Worm (Caenorhabditis elegans) whole organism, L1 larva: Measurements from ENCODE around the gene Y49A3A.3.

ENCODE experiments used
- C04F5.9 ChIP-seq: sonication (generic microtip); optimal IDR thresholded peaks from 2 replicates; lab custom pipeline; 2016; ENCODE audit warnings: missing genetic modification characterization, missing compliant biosample characterization
- C16A3.4 ChIP-seq: fragments of 150-350 bp; optimal IDR thresholded peaks from 2 replicates; lab custom pipeline; 2014; ENCODE audit warnings: missing biosample characterization, missing genetic modification characterization
- C34B4.2 ChIP-seq: sonication (generic microtip); optimal IDR thresholded peaks from 2 replicates; lab custom pipeline; 2017; ENCODE audit warnings: mild to moderate bottlenecking, missing genetic modification characterization, missing compliant biosample characterization
- aly-2 ChIP-seq: fragments of 150-350 bp; optimal IDR thresholded peaks from 2 replicates; lab custom pipeline; 2014; ENCODE audit warnings: missing biosample characterization, missing genetic modification characterization
- ama-1 ChIP-seq: fragments of 150-350 bp; optimal IDR thresholded peaks from 2 replicates; lab custom pipeline; 2014
- blmp-1 ChIP-seq: fragments of 150-350 bp; optimal IDR thresholded peaks from 2 replicates; lab custom pipeline; 2014; ENCODE audit warnings: missing biosample characterization, missing genetic modification characterization
- ceh-90 ChIP-seq: sonication (generic microtip); optimal IDR thresholded peaks from 2 replicates; lab custom pipeline; 2016; ENCODE audit warnings: missing genetic modification characterization, missing compliant biosample characterization
- ces-1 ChIP-seq: fragments of 150-350 bp; optimal IDR thresholded peaks from 2 replicates; lab custom pipeline; 2014; ENCODE audit warnings: missing biosample characterization, missing genetic modification reagents, missing genetic modification characterization
- dpl-1 ChIP-seq, 3 experiments: fragments of 150-350 bp in 2 of 3; sonication (generic microtip) in 1 of 3; optimal IDR thresholded peaks; 2 replicates each; lab custom pipeline; 2014 to 2017; ENCODE audit warnings: missing biosample characterization in 3 of 3, missing genetic modification characterization in 3 of 3, missing genetic modification reagents in 3 of 3
- dsc-1 ChIP-seq: sonication (generic microtip); optimal IDR thresholded peaks from 2 replicates; lab custom pipeline; 2016; ENCODE audit warnings: mild to moderate bottlenecking, missing genetic modification characterization, missing compliant biosample characterization
- efl-1 ChIP-seq, 4 experiments: fragments of 150-350 bp; optimal IDR thresholded peaks in 3 of 4; peaks in 1 of 4; 1 replicate in 1 of 4; 2 replicates in 3 of 4; lab custom pipeline; 2014; ENCODE audit warnings: missing biosample characterization in 2 of 4, missing genetic modification characterization in 2 of 4, missing genetic modification reagents in 2 of 4
- egl-13 ChIP-seq: sonication (generic microtip); optimal IDR thresholded peaks from 2 replicates; lab custom pipeline; 2016; ENCODE audit warnings: missing genotype, missing genetic modification reagents, missing genetic modification characterization, missing compliant biosample characterization
- egl-27 ChIP-seq, 2 experiments: fragments of 150-350 bp in 1 of 2; sonication (generic microtip); optimal IDR thresholded peaks; 3 replicates each; lab custom pipeline; 2017 to 2018; ENCODE audit warnings: missing biosample characterization in 2 of 2, missing genetic modification characterization in 2 of 2, missing genetic modification reagents in 2 of 2
- elt-2 ChIP-seq: sonication (generic microtip); optimal IDR thresholded peaks from 2 replicates; lab custom pipeline; 2016; ENCODE audit warnings: missing genetic modification characterization, mild to moderate bottlenecking, inconsistent platforms, missing compliant biosample characterization, missing genetic modification reagents
- fkh-10 ChIP-seq: sonication (generic microtip); optimal IDR thresholded peaks from 2 replicates; lab custom pipeline; 2017; ENCODE audit warnings: missing biosample characterization, missing genetic modification reagents, missing genetic modification characterization
- fkh-4 ChIP-seq: sonication (generic microtip); optimal IDR thresholded peaks from 2 replicates; lab custom pipeline; 2016; ENCODE audit warnings: missing compliant biosample characterization, missing genetic modification characterization, borderline replicate concordance
- fkh-8 ChIP-seq: sonication (generic microtip); optimal IDR thresholded peaks from 2 replicates; lab custom pipeline; 2016; ENCODE audit warnings: mild to moderate bottlenecking, missing genetic modification characterization, missing compliant biosample characterization
- grh-1 ChIP-seq: fragments of 200-800 bp; sonication (Bioruptor generic); IDR thresholded peaks from 2 replicates; pipeline ENCODE4 v1.3.6; 2022; ENCODE audit warnings: missing genetic modification reagents, missing genetic modification characterization, missing compliant biosample characterization
- hlh-17 ChIP-seq: fragments of 200-800 bp; sonication (Bioruptor generic); optimal IDR thresholded peaks from 2 replicates; lab custom pipeline; 2018; ENCODE audit warnings: missing genetic modification characterization, mild to moderate bottlenecking, missing compliant biosample characterization, moderate library complexity, borderline replicate concordance
- hlh-4 ChIP-seq: sonication (generic microtip); optimal IDR thresholded peaks from 2 replicates; lab custom pipeline; 2016; ENCODE audit warnings: mild to moderate bottlenecking, missing genetic modification characterization, missing compliant biosample characterization
- hpl-2 ChIP-seq: fragments of 150-350 bp; optimal IDR thresholded peaks from 2 replicates; lab custom pipeline; 2014; ENCODE audit warnings: missing biosample characterization, missing genetic modification reagents, missing genetic modification characterization
- irx-1 ChIP-seq: sonication (generic microtip); optimal IDR thresholded peaks from 2 replicates; lab custom pipeline; 2016; ENCODE audit warnings: missing genetic modification characterization, missing compliant biosample characterization
- isw-1 ChIP-seq: fragments of 200-800 bp; sonication (Bioruptor generic); IDR thresholded peaks from 2 replicates; pipeline ENCODE4 v1.3.6; 2022; ENCODE audit warnings: missing genetic modification characterization, missing compliant biosample characterization
- lin-13 ChIP-seq: fragments of 150-350 bp; optimal IDR thresholded peaks from 2 replicates; lab custom pipeline; 2014; ENCODE audit warnings: missing biosample characterization, missing genetic modification reagents, missing genetic modification characterization
- lin-14 ChIP-seq: fragments of 200-800 bp; sonication (Bioruptor generic); optimal IDR thresholded peaks from 2 replicates; lab custom pipeline; 2018; ENCODE audit warnings: mild to moderate bottlenecking, missing genetic modification characterization, moderate library complexity, missing compliant biosample characterization
- lin-35 ChIP-seq, 2 experiments: fragments of 150-350 bp; optimal IDR thresholded peaks; 2 replicates each; lab custom pipeline; 2014; ENCODE audit warnings: missing biosample characterization in 2 of 2, missing genetic modification characterization in 2 of 2, missing genetic modification reagents in 2 of 2
- mep-1 ChIP-seq: fragments of 150-350 bp; optimal IDR thresholded peaks from 2 replicates; lab custom pipeline; 2014; ENCODE audit warnings: missing biosample characterization, missing genetic modification characterization
- nhr-11 ChIP-seq: fragments of 150-350 bp; optimal IDR thresholded peaks from 2 replicates; lab custom pipeline; 2014; ENCODE audit warnings: missing biosample characterization, missing genetic modification characterization
- nhr-12 ChIP-seq: sonication (generic microtip); optimal IDR thresholded peaks from 2 replicates; lab custom pipeline; 2017; ENCODE audit warnings: missing biosample characterization, missing genetic modification characterization
- nhr-237 ChIP-seq: fragments of 150-350 bp; optimal IDR thresholded peaks from 2 replicates; lab custom pipeline; 2014; ENCODE audit warnings: missing biosample characterization, missing genetic modification characterization
- nhr-47 ChIP-seq: sonication (generic microtip); optimal IDR thresholded peaks from 2 replicates; lab custom pipeline; 2016; ENCODE audit warnings: mild to moderate bottlenecking, missing genetic modification characterization, moderate library complexity, missing compliant biosample characterization
- nhr-71 ChIP-seq: sonication (generic microtip); optimal IDR thresholded peaks from 2 replicates; lab custom pipeline; 2016; ENCODE audit warnings: mild to moderate bottlenecking, missing genetic modification characterization, moderate library complexity, missing compliant biosample characterization
- nhr-76 ChIP-seq: sonication (generic microtip); optimal IDR thresholded peaks from 2 replicates; lab custom pipeline; 2017; ENCODE audit warnings: missing biosample characterization, missing genetic modification characterization
- nhr-84 ChIP-seq: sonication (generic microtip); optimal IDR thresholded peaks from 2 replicates; lab custom pipeline; 2017; ENCODE audit warnings: missing biosample characterization, missing genetic modification characterization
- nhr-85 ChIP-seq: sonication (generic microtip); peaks from one replicate; lab custom pipeline; 2016; ENCODE audit warnings: missing genetic modification characterization, inconsistent platforms, missing compliant biosample characterization
- nhr-90 ChIP-seq: sonication (generic microtip); optimal IDR thresholded peaks from 2 replicates; lab custom pipeline; 2016; ENCODE audit warnings: mild to moderate bottlenecking, missing genetic modification characterization, missing compliant biosample characterization; ENCODE audit not compliant: poor library complexity
- pag-3 ChIP-seq: sonication (generic microtip); optimal IDR thresholded peaks from 2 replicates; lab custom pipeline; 2017; ENCODE audit warnings: missing genetic modification characterization, mild to moderate bottlenecking, missing compliant biosample characterization, antibody characterized with exemption, borderline replicate concordance; ENCODE audit not compliant: insufficient read depth
- pax-3 ChIP-seq: fragments of 200-800 bp; sonication (Bioruptor generic); optimal IDR thresholded peaks from 2 replicates; lab custom pipeline; 2018; ENCODE audit warnings: mild to moderate bottlenecking, missing genetic modification characterization, moderate library complexity, missing compliant biosample characterization
- pqm-1 ChIP-seq: sonication (generic microtip); optimal IDR thresholded peaks from 3 replicates; lab custom pipeline; 2017; ENCODE audit warnings: missing biosample characterization, missing genetic modification characterization
- rnt-1 ChIP-seq: sonication (generic microtip); optimal IDR thresholded peaks from 2 replicates; lab custom pipeline; 2016; ENCODE audit warnings: mild to moderate bottlenecking, missing genetic modification characterization, moderate library complexity, missing compliant biosample characterization
- snpc-4 ChIP-seq: fragments of 150-350 bp; optimal IDR thresholded peaks from 2 replicates; lab custom pipeline; 2014; ENCODE audit warnings: missing biosample characterization, missing genetic modification characterization
- snu-23 ChIP-seq: sonication (generic microtip); optimal IDR thresholded peaks from 2 replicates; lab custom pipeline; 2016; ENCODE audit warnings: missing genetic modification characterization, missing compliant biosample characterization
- sox-4 ChIP-seq: sonication (generic microtip); optimal IDR thresholded peaks from 2 replicates; lab custom pipeline; 2016; ENCODE audit warnings: missing genetic modification characterization, missing compliant biosample characterization
- sptf-1 ChIP-seq: fragments of 150-350 bp; optimal IDR thresholded peaks from 2 replicates; lab custom pipeline; 2014; ENCODE audit warnings: missing biosample characterization, missing genetic modification characterization
- sup-37 ChIP-seq: fragments of 200-800 bp; sonication (Bioruptor generic); optimal IDR thresholded peaks from 2 replicates; lab custom pipeline; 2018; ENCODE audit warnings: mild to moderate bottlenecking, missing genetic modification characterization, missing compliant biosample characterization
- swsn-7 ChIP-seq: sonication (generic microtip); optimal IDR thresholded peaks from 2 replicates; lab custom pipeline; 2016; ENCODE audit warnings: missing genetic modification characterization, missing compliant biosample characterization
- tbx-2 ChIP-seq: sonication (generic microtip); optimal IDR thresholded peaks from 2 replicates; lab custom pipeline; 2016; ENCODE audit warnings: missing genetic modification characterization, missing compliant biosample characterization
- unc-30 ChIP-seq: sonication (generic microtip); optimal IDR thresholded peaks from 2 replicates; lab custom pipeline; 2017; ENCODE audit warnings: missing biosample characterization, missing genetic modification characterization
- xbp-1 ChIP-seq: sonication (generic microtip); optimal IDR thresholded peaks from 2 replicates; lab custom pipeline; 2016; ENCODE audit warnings: missing genetic modification characterization, missing compliant biosample characterization
- zag-1 ChIP-seq: fragments of 150-350 bp; optimal IDR thresholded peaks from 2 replicates; lab custom pipeline; 2014; ENCODE audit warnings: missing biosample characterization, missing genetic modification characterization

Gene Y49A3A.3

DNA sequence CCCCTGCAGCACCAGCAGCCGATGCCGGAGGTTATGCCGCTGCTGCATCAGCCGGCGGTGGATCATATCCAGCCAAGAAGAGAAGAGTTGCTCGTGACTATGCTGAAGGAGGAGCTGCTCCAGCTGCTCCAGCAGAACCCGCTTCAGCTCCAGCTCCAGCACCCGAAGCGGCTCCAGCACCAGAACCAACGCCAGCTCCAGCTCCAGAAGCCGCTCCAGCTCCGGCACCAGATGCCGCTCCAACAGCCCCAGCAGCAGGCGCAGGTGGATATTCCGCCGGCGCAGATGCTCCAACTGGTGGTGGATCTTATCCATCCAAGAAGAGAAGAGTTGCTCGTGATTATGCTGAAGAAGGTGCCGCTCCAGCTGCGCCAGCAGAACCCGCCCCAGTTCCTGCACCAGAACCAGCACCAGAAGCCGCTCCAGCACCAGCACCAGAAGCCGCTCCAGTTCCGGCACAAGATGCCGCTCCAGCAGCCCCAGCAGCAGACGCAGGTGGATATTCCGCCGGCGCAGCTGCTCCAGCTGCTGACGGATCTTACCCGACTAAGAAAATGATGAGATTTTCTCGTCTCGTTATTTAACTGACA, 33.4 kb upstream of the Y49A3A.3 start:
- TF ChIP-seq nhr-84 (tag; lab: Kevin White, UChicago), result no peak
- no peak for TF ChIP-seq efl-1 (optimal IDR thresholded peaks at IDR 0.05; lab: Kevin White, UChicago)
- peak in 1 of 2 experiments; percentile 61 for TF ChIP-seq efl-1 (GFP tag; optimal IDR thresholded peaks at IDR 0.05 in 1 of 2; lab: Kevin White, UChicago)
- TF ChIP-seq, all 84 proteins: peak for 1

DNA sequence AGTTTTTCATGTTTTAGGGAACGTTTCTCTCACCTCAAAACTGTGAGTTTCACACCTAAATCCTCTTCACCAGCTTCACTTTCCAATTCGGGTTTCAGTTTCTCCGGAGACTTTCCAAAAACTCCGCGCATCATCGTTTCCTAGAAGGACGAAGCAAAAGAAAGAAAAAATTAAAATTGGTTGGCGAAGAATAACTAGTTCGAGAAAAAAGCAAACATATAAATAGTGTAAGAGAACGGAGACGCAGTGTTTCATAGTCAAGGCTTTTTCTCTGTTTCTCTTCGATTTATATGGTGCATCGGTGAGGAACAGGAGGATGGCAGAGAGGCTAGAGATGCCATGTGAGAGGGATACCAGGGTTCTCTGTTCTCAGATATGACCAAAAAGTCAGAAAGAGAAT, 31.5 kb upstream of the Y49A3A.3 start, which contains the start of gene F47B8.3:
TSS of gene F47B8.3 (minus strand) at position 261 of the 400 bp plus-strand sequence.
- TF ChIP-seq ama-1 (lab: Kevin White, UChicago) (no peak), mep-1 (tag; lab: Kevin White, UChicago) (peak; percentile 77), nhr-71 (tag; lab: Kevin White, UChicago) (peak; percentile 62), nhr-76 (tag; lab: Kevin White, UChicago) (no peak), nhr-237 (tag; lab: Kevin White, UChicago) (no peak), hpl-2 (GFP tag; lab: Kevin White, UChicago) (no peak), swsn-7 (peak; percentile 40), nhr-84 (tag; lab: Kevin White, UChicago) (no peak), C16A3.4 (tag; lab: Kevin White, UChicago) (no peak), zag-1 (tag; lab: Kevin White, UChicago) (no peak), fkh-10 (GFP tag; lab: Kevin White, UChicago) (no peak), grh-1 (GFP tag; lab: Robert Waterston, UW) (no peak), elt-2 (tag; lab: Kevin White, UChicago) (no peak), nhr-90 (tag; lab: Kevin White, UChicago) (peak; percentile 1), pax-3 (tag; lab: Kevin White, UChicago) (no peak), fkh-8 (peak; percentile 85), sup-37 (GFP tag; lab: Kevin White, UChicago) (no peak), sox-4 (tag; lab: Kevin White, UChicago) (no peak), xbp-1 (tag; lab: Kevin White, UChicago) (no peak), C34B4.2 (no peak), nhr-47 (tag; lab: Kevin White, UChicago) (peak; percentile 51), fkh-4 (no peak), pag-3 (tag; lab: Kevin White, UChicago) (peak; percentile 93), egl-13 (tag; lab: Kevin White, UChicago) (no peak), hlh-4 (tag; lab: Kevin White, UChicago) (no peak), unc-30 (tag; lab: Kevin White, UChicago) (no peak), egl-27 (tag; optimal IDR thresholded peaks at IDR 0.05; lab: Kevin White, UChicago) (no peak), C04F5.9 (tag; lab: Kevin White, UChicago) (no peak), lin-14 (GFP tag; lab: Kevin White, UChicago) (peak; percentile 92), nhr-85 (tag; lab: Kevin White, UChicago) (no peak), sptf-1 (tag; lab: Kevin White, UChicago) (no peak), nhr-11 (no peak), ces-1 (GFP tag; lab: Kevin White, UChicago) (no peak), tbx-2 (tag; lab: Kevin White, UChicago) (no peak), nhr-12 (tag; lab: Kevin White, UChicago) (no peak), snpc-4 (tag; lab: Kevin White, UChicago) (peak; percentile 55), rnt-1 (peak; percentile 47), dpl-1 (GFP tag; optimal IDR thresholded peaks at IDR 0.05; lab: Kevin White, UChicago) (peak; percentile 20 to 43 (median 23)), lin-35 (GFP tag; optimal IDR thresholded peaks at IDR 0.05; lab: Kevin White, UChicago) (peak; percentile 52 to 57), isw-1 (GFP tag; lab: Robert Waterston, UW) (no peak), dsc-1 (tag; lab: Kevin White, UChicago) (no peak), snu-23 (peak; percentile 68), pqm-1 (no peak), hlh-17 (GFP tag; lab: Kevin White, UChicago) (no peak), ceh-90 (no peak), irx-1 (tag; lab: Kevin White, UChicago) (no peak), aly-2 (no peak), blmp-1 (tag; lab: Kevin White, UChicago) (peak; percentile 50), lin-13 (GFP tag; lab: Kevin White, UChicago) (no peak)
